Fruit fly (Drosophila melanogaster) whole organism, embryonic: Measurements from ENCODE around the gene E2f2.

Source experiments
- Adf1 ChIP-seq: fragments of 200-800 bp; sonication (Bioruptor generic); IDR thresholded peaks from 2 replicates; pipeline ENCODE4 v1.3.6; 2022; ENCODE audit warnings: missing biosample characterization, missing genetic modification characterization
- C15 ChIP-seq: fragments of 200-800 bp; sonication (Bioruptor generic); IDR thresholded peaks from 3 replicates; pipeline ENCODE4 v1.3.6; 2022; ENCODE audit warnings: missing biosample characterization, missing genetic modification characterization
- CG10431 ChIP-seq: fragments of 200-800 bp; sonication (Bioruptor generic); optimal IDR thresholded peaks from 3 replicates; lab custom pipeline; 2018; ENCODE audit warnings: missing biosample characterization, mild to moderate bottlenecking, missing genetic modification characterization
- CG11093 ChIP-seq: fragments of 200-800 bp; sonication (Bioruptor generic); IDR thresholded peaks from 3 replicates; pipeline ENCODE4 v1.3.6; 2022; ENCODE audit warnings: missing biosample characterization, missing genetic modification characterization
- CG11695 ChIP-seq: fragments of 200-800 bp; sonication (Bioruptor generic); IDR thresholded peaks from 3 replicates; pipeline ENCODE4 v1.3.6; 2022; ENCODE audit warnings: missing biosample characterization, missing genetic modification characterization
- CG12659 ChIP-seq: fragments of 200-800 bp; sonication (Bioruptor generic); optimal IDR thresholded peaks from 3 replicates; lab custom pipeline; 2017; ENCODE audit warnings: mild to moderate bottlenecking, missing biosample characterization, missing genetic modification reagents, missing genetic modification characterization
- CG15011 ChIP-seq: fragments of 200-800 bp; sonication (Bioruptor generic); optimal IDR thresholded peaks from 3 replicates; lab custom pipeline; 2018; ENCODE audit warnings: missing biosample characterization, mild to moderate bottlenecking, missing genetic modification characterization
- CG15601 ChIP-seq: fragments of 200-800 bp; sonication (Bioruptor generic); optimal IDR thresholded peaks from 3 replicates; lab custom pipeline; 2019; ENCODE audit warnings: missing biosample characterization, mild to moderate bottlenecking, missing genetic modification characterization, moderate library complexity
- CG16863 ChIP-seq: fragments of 200-800 bp; sonication (Bioruptor generic); optimal IDR thresholded peaks from 3 replicates; lab custom pipeline; 2016; ENCODE audit warnings: missing biosample characterization, missing genetic modification characterization
- CG17385 ChIP-seq: fragments of 200-800 bp; sonication (Bioruptor generic); optimal IDR thresholded peaks from 3 replicates; lab custom pipeline; 2018; ENCODE audit warnings: missing biosample characterization, mild to moderate bottlenecking, missing genetic modification characterization
- CG18011 ChIP-seq: fragments of 200-800 bp; sonication (Bioruptor generic); optimal IDR thresholded peaks from 2 replicates; lab custom pipeline; 2017; ENCODE audit warnings: missing biosample characterization, missing genetic modification characterization, mild to moderate bottlenecking, moderate library complexity, missing genotype
- CG3847 ChIP-seq: fragments of 200-800 bp; sonication (Bioruptor generic); IDR thresholded peaks from 2 replicates; pipeline ENCODE4 v1.3.6; 2022; ENCODE audit warnings: missing biosample characterization, missing genetic modification characterization
- CG43689 ChIP-seq: fragments of 200-800 bp; sonication (Bioruptor generic); IDR thresholded peaks from 2 replicates; pipeline ENCODE4 v1.3.6; 2022; ENCODE audit warnings: missing biosample characterization, missing genetic modification characterization
- CG4707 ChIP-seq: fragments of 200-800 bp; sonication (Bioruptor generic); optimal IDR thresholded peaks from 2 replicates; lab custom pipeline; 2018; ENCODE audit warnings: missing biosample characterization, mild to moderate bottlenecking, missing genetic modification characterization, moderate library complexity
- CG6272 ChIP-seq: fragments of 200-800 bp; sonication (Bioruptor generic); IDR thresholded peaks from 2 replicates; pipeline ENCODE4 v1.3.6; 2022; ENCODE audit warnings: missing biosample characterization, missing genetic modification characterization
- CG7271 ChIP-seq: fragments of 200-800 bp; sonication (Bioruptor generic); optimal IDR thresholded peaks from 2 replicates; lab custom pipeline; 2018; ENCODE audit warnings: missing biosample characterization, mild to moderate bottlenecking, missing genetic modification characterization, moderate library complexity
- CG7745 ChIP-seq: fragments of 200-800 bp; sonication (Bioruptor generic); optimal IDR thresholded peaks from 2 replicates; lab custom pipeline; 2018; ENCODE audit warnings: missing biosample characterization, mild to moderate bottlenecking, missing genetic modification characterization, moderate library complexity
- CG8388 ChIP-seq: fragments of 200-800 bp; sonication (Bioruptor generic); optimal IDR thresholded peaks from 2 replicates; lab custom pipeline; 2019; ENCODE audit warnings: missing biosample characterization, mild to moderate bottlenecking, missing genetic modification characterization, moderate library complexity
- Camta ChIP-seq: fragments of 200-800 bp; sonication (Bioruptor generic); optimal IDR thresholded peaks from 2 replicates; lab custom pipeline; 2016; ENCODE audit warnings: missing biosample characterization, missing genetic modification characterization
- CoRest ChIP-seq: fragments of 200-800 bp; sonication (Bioruptor generic); optimal IDR thresholded peaks from 3 replicates; lab custom pipeline; 2018; ENCODE audit warnings: missing biosample characterization, mild to moderate bottlenecking, missing genetic modification characterization, moderate library complexity
- Gsc ChIP-seq: fragments of 200-800 bp; sonication (Bioruptor generic); IDR thresholded peaks from 2 replicates; pipeline ENCODE4 v1.3.6; 2022; ENCODE audit warnings: missing biosample characterization, missing genetic modification characterization
- Opbp ChIP-seq: fragments of 200-800 bp; sonication (Bioruptor generic); IDR thresholded peaks from 3 replicates; pipeline ENCODE4 v1.3.6; 2022; ENCODE audit warnings: missing biosample characterization, missing genetic modification characterization; ENCODE audit not compliant: partially characterized antibody
- Pdp1 ChIP-seq, 2 experiments: fragments of 200-800 bp; sonication (Bioruptor generic); optimal IDR thresholded peaks; 3 replicates each; lab custom pipeline; 2016; ENCODE audit warnings: missing biosample characterization in 2 of 2, missing genetic modification characterization in 2 of 2, mild to moderate bottlenecking in 1 of 2, moderate library complexity in 1 of 2
- Trl ChIP-seq, 3 experiments: fragments of >200 bp in 2 of 3; fragments of 200-800 bp in 1 of 3; sonication (Bioruptor generic) in 1 of 3; optimal IDR thresholded peaks; 2 replicates in 1 of 3; 3 replicates in 2 of 3; lab custom pipeline; 2016 to 2017; ENCODE audit warnings: missing biosample characterization in 1 of 3, missing genetic modification characterization in 1 of 3
- bsh ChIP-seq, 2 experiments: fragments of 200-800 bp; sonication (Bioruptor generic); optimal IDR thresholded peaks; 2 replicates each; lab custom pipeline; 2017 to 2018; ENCODE audit warnings: mild to moderate bottlenecking in 2 of 2, missing biosample characterization in 2 of 2, missing genetic modification characterization in 2 of 2, moderate library complexity in 1 of 2
- chm ChIP-seq: fragments of 200-800 bp; sonication (Bioruptor generic); IDR thresholded peaks from 2 replicates; pipeline ENCODE4 v1.3.6; 2022; ENCODE audit warnings: missing biosample characterization, missing genetic modification characterization
- corto ChIP-seq: fragments of 200-800 bp; sonication (Bioruptor generic); optimal IDR thresholded peaks from 2 replicates; lab custom pipeline; 2016; ENCODE audit warnings: missing biosample characterization, mild to moderate bottlenecking, missing genetic modification characterization, moderate library complexity
- cwo ChIP-seq: fragments of 200-800 bp; sonication (Bioruptor generic); optimal IDR thresholded peaks from 3 replicates; lab custom pipeline; 2017; ENCODE audit warnings: missing biosample characterization, missing genetic modification characterization, mild to moderate bottlenecking, moderate library complexity, missing genetic modification reagents
- ems ChIP-seq: fragments of 200-800 bp; sonication (Bioruptor generic); optimal IDR thresholded peaks from 3 replicates; lab custom pipeline; 2016; ENCODE audit warnings: missing biosample characterization, missing genetic modification characterization
- en ChIP-seq: fragments of 200-800 bp; sonication (Bioruptor generic); optimal IDR thresholded peaks from 2 replicates; lab custom pipeline; 2016; ENCODE audit warnings: missing biosample characterization, missing genetic modification characterization
- ewg ChIP-seq: fragments of 200-800 bp; sonication (Bioruptor generic); optimal IDR thresholded peaks from 3 replicates; lab custom pipeline; 2017; ENCODE audit warnings: mild to moderate bottlenecking, missing biosample characterization, missing genetic modification reagents, missing genetic modification characterization
- gcm2 ChIP-seq: fragments of 200-800 bp; sonication (Bioruptor generic); optimal IDR thresholded peaks from 2 replicates; lab custom pipeline; 2016; ENCODE audit warnings: missing biosample characterization, missing genetic modification characterization
- jigr1 ChIP-seq: fragments of 200-800 bp; sonication (Bioruptor generic); IDR thresholded peaks from 3 replicates; pipeline ENCODE4 v1.3.6; 2022; ENCODE audit warnings: missing biosample characterization, missing genetic modification characterization
- kni ChIP-seq: fragments of 200-800 bp; sonication (Bioruptor generic); optimal IDR thresholded peaks from 3 replicates; lab custom pipeline; 2017; ENCODE audit warnings: mild to moderate bottlenecking, missing biosample characterization, missing genetic modification reagents, missing genetic modification characterization
- pan ChIP-seq, 4 experiments: fragments of >200 bp in 3 of 4; fragments of 200-800 bp in 1 of 4; sonication (Bioruptor generic) in 1 of 4; optimal IDR thresholded peaks in 3 of 4; IDR thresholded peaks in 1 of 4; 2 replicates each; pipeline versions ENCODE4 v1.3.6 to Lab custom; 2017 to 2022; ENCODE audit warnings: missing biosample characterization in 2 of 4, missing genetic modification characterization in 2 of 4, mixed read lengths in 1 of 4
- pfk ChIP-seq: fragments of 200-800 bp; sonication (Bioruptor generic); optimal IDR thresholded peaks from 2 replicates; lab custom pipeline; 2018; ENCODE audit warnings: missing biosample characterization, mild to moderate bottlenecking, missing genetic modification characterization, moderate library complexity
- phol ChIP-seq: fragments of 200-800 bp; sonication (Bioruptor generic); optimal IDR thresholded peaks from 3 replicates; lab custom pipeline; 2018; ENCODE audit warnings: missing biosample characterization, mild to moderate bottlenecking, missing genetic modification characterization, moderate library complexity
- pros ChIP-seq: fragments of 200-800 bp; sonication (Bioruptor generic); optimal IDR thresholded peaks from 3 replicates; lab custom pipeline; 2019; ENCODE audit warnings: missing biosample characterization, mild to moderate bottlenecking, missing genetic modification characterization, moderate library complexity
- row ChIP-seq: fragments of 200-800 bp; sonication (Bioruptor generic); IDR thresholded peaks from 3 replicates; pipeline ENCODE4 v1.3.6; 2022; ENCODE audit warnings: missing biosample characterization, missing genetic modification characterization
- scrt ChIP-seq: fragments of 200-800 bp; sonication (Bioruptor generic); optimal IDR thresholded peaks from 2 replicates; lab custom pipeline; 2018; ENCODE audit warnings: missing biosample characterization, mild to moderate bottlenecking, missing genetic modification characterization, moderate library complexity
- sd ChIP-seq: fragments of 200-800 bp; sonication (Bioruptor generic); optimal IDR thresholded peaks from 3 replicates; lab custom pipeline; 2018; ENCODE audit warnings: missing biosample characterization, mild to moderate bottlenecking, missing genetic modification characterization, moderate library complexity
- sima ChIP-seq: fragments of 200-800 bp; sonication (Bioruptor generic); optimal IDR thresholded peaks from 2 replicates; lab custom pipeline; 2016; ENCODE audit warnings: missing biosample characterization, missing genetic modification characterization
- slou ChIP-seq: fragments of 200-800 bp; sonication (Bioruptor generic); optimal IDR thresholded peaks from 3 replicates; lab custom pipeline; 2016; ENCODE audit warnings: missing biosample characterization, missing genetic modification characterization
- slp2 ChIP-seq: fragments of 200-800 bp; sonication (Bioruptor generic); optimal IDR thresholded peaks from 2 replicates; lab custom pipeline; 2016; ENCODE audit warnings: missing biosample characterization, missing genetic modification characterization
- tgo ChIP-seq: fragments of 200-800 bp; sonication (Bioruptor generic); IDR thresholded peaks from 3 replicates; pipeline ENCODE4 v1.3.6; 2022; ENCODE audit warnings: missing biosample characterization, missing genetic modification characterization
- tll ChIP-seq, 2 experiments: fragments of 200-800 bp in 1 of 2; fragments of >200 bp in 1 of 2; sonication (Bioruptor generic) in 1 of 2; optimal IDR thresholded peaks; 2 replicates each; lab custom pipeline; 2017 to 2019; ENCODE audit warnings: missing biosample characterization in 2 of 2, missing genetic modification characterization in 2 of 2, mild to moderate bottlenecking in 1 of 2, moderate library complexity in 1 of 2
- ttk ChIP-seq: fragments of 200-800 bp; sonication (Bioruptor generic); IDR thresholded peaks from 2 replicates; pipeline ENCODE4 v2.1.2; 2022; ENCODE audit warnings: missing biosample characterization, missing genetic modification characterization
- yki ChIP-seq: fragments of >200 bp; optimal IDR thresholded peaks from 3 replicates; lab custom pipeline; 2018

The E2f2 gene

dm6 chr2L:21163311-21163842, 6.8 kb upstream of the E2f2 start, which contains the start of gene Noc2 (continued):
- TF ChIP-seq CG10431 (GFP tag; lab: Kevin White, UChicago) (no peak), scrt (GFP tag; lab: Kevin White, UChicago) (no peak), CG11093 (GFP tag; lab: Robert Waterston, UW) (peak; percentile 62; the same call in 1 of the 3 replicates), sd (tag; lab: Kevin White, UChicago) (no peak), pfk (no peak), Adf1 (GFP tag; lab: Robert Waterston, UW) (no peak), en (no peak), CG12659 (no peak), CG6272 (GFP tag; lab: Robert Waterston, UW) (peak; percentile 48), Opbp (GFP tag; lab: Robert Waterston, UW) (no peak), yki (no peak), CG16863 (GFP tag; lab: Kevin White, UChicago) (no peak), jigr1 (GFP tag; lab: Robert Waterston, UW) (peak; percentile 47; the same call in 2 of the 3 replicates), gcm2 (GFP tag; lab: Kevin White, UChicago) (no peak), sima (GFP tag; lab: Kevin White, UChicago) (no peak), CG4707 (GFP tag; lab: Kevin White, UChicago) (no peak), pros (GFP tag; lab: Kevin White, UChicago) (no peak), CG3847 (GFP tag; lab: Robert Waterston, UW) (peak; percentile 54), ttk (GFP tag; lab: Robert Waterston, UW) (peak; percentile 16; the same call in 1 of the 2 replicates), cwo (GFP tag; lab: Kevin White, UChicago) (peak; percentile 46), CoRest (tag; lab: Kevin White, UChicago) (peak; percentile 60), pan (optimal IDR thresholded peaks at IDR 0.05; lab: Kevin White, UChicago) (no peak), pan (GFP tag; optimal IDR thresholded peaks at IDR 0.05 in 1 of 2, IDR thresholded peaks at IDR 0.05 in 1 of 2) (peak in 1 of 2 experiments; percentile 53), tgo (GFP tag; lab: Robert Waterston, UW) (peak; percentile 46; the same call in 2 of the 3 replicates), Camta (GFP tag; lab: Kevin White, UChicago) (peak; percentile 42), corto (GFP tag; lab: Kevin White, UChicago) (no peak), slp2 (GFP tag; lab: Kevin White, UChicago) (no peak), ems (GFP tag; lab: Kevin White, UChicago) (peak; percentile 21), ewg (GFP tag; lab: Kevin White, UChicago) (peak; percentile 21), CG17385 (peak; percentile 25), Trl (optimal IDR thresholded peaks at IDR 0.05; lab: Kevin White, UChicago) (no peak), Trl (GFP tag; optimal IDR thresholded peaks at IDR 0.05; lab: Kevin White, UChicago) (peak; percentile 2), CG11695 (no peak), Gsc (no peak; the same call in 1 of the 2 replicates), C15 (GFP tag; lab: Robert Waterston, UW) (no peak), slou (GFP tag; lab: Kevin White, UChicago) (peak; percentile 31), row (GFP tag; lab: Robert Waterston, UW) (peak; percentile 70), kni (no peak), CG7745 (tag; lab: Kevin White, UChicago) (no peak), CG15011 (GFP tag; lab: Kevin White, UChicago) (no peak), CG18011 (GFP tag; lab: Kevin White, UChicago) (no peak), CG43689 (no peak), CG7271 (no peak), bsh (GFP tag; optimal IDR thresholded peaks at IDR 0.05; lab: Kevin White, UChicago) (peak in 1 of 2 experiments; percentile 32), CG8388 (GFP tag; lab: Kevin White, UChicago) (peak; percentile 21), phol (tag; lab: Kevin White, UChicago) (peak; percentile 66), Pdp1 (GFP tag; optimal IDR thresholded peaks at IDR 0.05; lab: Kevin White, UChicago) (peak; percentile 11 to 31), CG15601 (peak; percentile 34), chm (GFP tag; lab: Robert Waterston, UW) (no peak), tll (GFP tag; optimal IDR thresholded peaks at IDR 0.05; lab: Kevin White, UChicago) (no peak)
